Fruit fly (Drosophila melanogaster) S2 (cell line): ENCODE results near the gene Calr.

ENCODE experiments used
- CG8478 ChIP-seq: fragments of >200 bp; optimal IDR thresholded peaks from 2 replicates; lab custom pipeline; 2018
- CTCF ChIP-seq, 2 experiments: fragments of >200 bp; optimal IDR thresholded peaks; 2 replicates each; lab custom pipeline; 2018

DNA sequence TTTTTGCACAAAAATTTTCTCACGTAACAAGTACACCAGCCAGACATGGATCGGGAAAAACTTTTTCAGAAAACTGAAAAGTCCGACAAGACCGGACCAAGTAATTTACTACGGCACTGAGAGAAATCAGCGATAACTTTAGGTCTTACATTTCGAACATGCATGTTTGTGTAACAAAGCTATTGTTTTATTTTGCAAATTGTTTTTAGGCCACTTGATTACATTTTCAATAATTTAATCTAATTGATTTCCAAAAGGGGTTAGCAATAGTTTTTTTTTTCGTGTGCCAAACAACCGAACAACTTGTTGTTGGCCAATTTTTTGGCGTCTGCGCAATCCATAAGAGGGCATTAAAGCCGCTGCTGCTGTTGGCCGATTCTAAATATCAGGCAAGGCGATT lies 17.5 kb downstream of the Calr start:
- TF ChIP-seq CTCF (optimal IDR thresholded peaks at IDR 0.05; lab: Kevin White, UChicago): no peak
- TF ChIP-seq CG8478: no peak
